Fruit fly (Drosophila melanogaster): ENCODE data around the gene S6KL.
A peak's percentile ranks its signal among the peaks of the same experiment; 100 is the strongest.

Gene S6KL

DNA sequence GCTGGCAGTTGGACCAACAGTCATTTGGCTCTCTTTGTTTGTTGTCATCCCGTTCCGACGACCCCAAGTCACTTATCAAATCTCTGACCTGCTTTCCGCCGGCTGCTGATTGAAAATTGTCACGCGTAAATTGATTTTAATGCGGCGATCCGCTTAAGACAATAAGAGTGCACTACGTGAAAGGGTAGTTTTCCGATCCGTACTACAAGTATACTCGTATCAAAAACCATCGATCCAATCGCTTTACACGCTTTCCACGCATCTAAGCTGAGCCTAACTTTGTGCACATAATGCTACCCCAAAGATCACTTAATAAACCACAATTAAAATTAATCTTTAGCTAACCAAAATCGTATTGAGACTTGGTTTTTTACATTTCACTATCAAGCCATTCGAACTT, 8.6 kb upstream of the S6KL start:
- TF ChIP-seq rgr (GFP tag; optimal IDR thresholded peaks at IDR 0.05), result no peak
- no peak for TF ChIP-seq Myc (optimal IDR thresholded peaks at IDR 0.05)
- TF ChIP-seq Hnf4 (GFP tag; optimal IDR thresholded peaks at IDR 0.05), result no peak
- TF ChIP-seq HLH106 (tag; optimal IDR thresholded peaks at IDR 0.05), result no peak
- no peak for TF ChIP-seq Vsx2 (GFP tag; optimal IDR thresholded peaks at IDR 0.05; ENCODE audit: partially characterized antibody)
- no peak for TF ChIP-seq Sp1 (GFP tag; optimal IDR thresholded peaks at IDR 0.05)
- TF ChIP-seq woc (GFP tag; optimal IDR thresholded peaks at IDR 0.05), result no peak
- no peak for TF ChIP-seq sage (GFP tag; optimal IDR thresholded peaks at IDR 0.05)
- TF ChIP-seq ey (GFP tag; optimal IDR thresholded peaks at IDR 0.05), result no peak
- TF ChIP-seq Rel (GFP tag; optimal IDR thresholded peaks at IDR 0.05), result no peak
- TF ChIP-seq Rel (tag; optimal IDR thresholded peaks at IDR 0.05), result no peak
- no peak for TF ChIP-seq sv (GFP tag; optimal IDR thresholded peaks at IDR 0.05)

DNA sequence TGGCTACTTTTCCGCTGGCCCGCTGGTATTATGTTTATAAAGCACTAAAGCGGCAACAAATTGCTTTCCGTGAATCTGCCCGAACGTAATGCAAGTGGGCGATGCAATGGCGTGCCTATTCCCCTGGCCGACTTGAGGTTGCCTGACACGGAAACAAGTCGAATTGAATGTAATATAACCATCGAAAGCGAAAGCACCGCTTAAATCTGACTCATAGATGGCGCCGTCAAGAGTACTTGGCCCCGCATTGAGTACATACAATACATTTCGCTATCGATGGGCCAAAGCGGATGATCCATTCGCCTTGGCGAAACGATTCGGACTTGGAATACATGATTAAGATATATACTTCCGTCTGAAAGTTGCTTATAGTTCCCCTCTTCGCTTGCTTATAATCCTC, 8.0 kb upstream of the S6KL start:
- TF ChIP-seq dl (GFP tag; optimal IDR thresholded peaks at IDR 0.05; ENCODE audit: insufficient read depth in 1 of 2, partially characterized antibody in 2 of 2) (no peak), CrebA (GFP tag; optimal IDR thresholded peaks at IDR 0.05; ENCODE audit: borderline replicate concordance) (no peak), Hnf4 (GFP tag; optimal IDR thresholded peaks at IDR 0.05) (no peak), h (GFP tag; optimal IDR thresholded peaks at IDR 0.05) (no peak), CG32264 (GFP tag; optimal IDR thresholded peaks at IDR 0.05) (no peak), jim (GFP tag; optimal IDR thresholded peaks at IDR 0.05) (no peak), foxo (GFP tag; optimal IDR thresholded peaks at IDR 0.05) (no peak), brk (GFP tag; optimal IDR thresholded peaks at IDR 0.05) (no peak), Myc (optimal IDR thresholded peaks at IDR 0.05) (no peak), N (GFP tag; optimal IDR thresholded peaks at IDR 0.05) (no peak)

DNA sequence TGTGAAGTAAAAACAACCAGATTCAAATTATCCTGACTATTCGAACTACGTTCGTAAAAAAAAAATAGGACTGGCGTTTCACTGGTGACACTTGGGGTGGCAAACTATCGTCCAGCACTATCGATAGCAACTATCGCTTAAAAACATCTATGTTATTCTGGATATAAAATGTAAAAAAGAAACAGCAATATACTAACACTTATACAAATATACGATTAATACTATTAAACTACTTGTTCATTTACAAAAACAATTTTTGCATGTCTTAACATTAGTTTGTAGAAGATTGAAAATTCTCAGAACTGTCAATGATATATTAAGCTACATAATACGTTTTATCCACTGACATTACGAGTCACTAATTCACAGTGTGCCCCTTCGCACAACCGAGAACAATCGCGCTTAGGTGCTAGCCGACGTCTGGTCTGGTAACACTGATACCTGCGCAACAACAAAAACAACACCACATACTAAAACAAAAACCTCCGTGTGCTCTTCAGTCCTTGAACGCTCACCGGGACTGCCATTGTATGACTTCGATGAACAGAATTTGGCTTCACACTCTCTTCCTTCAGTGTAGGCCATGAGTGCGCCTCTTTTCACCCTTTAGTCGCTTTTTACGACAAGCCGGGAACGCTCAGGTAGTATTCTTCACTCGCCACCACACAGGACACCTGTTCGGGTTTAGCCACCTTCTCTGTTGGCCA, 4.7 kb upstream of the S6KL start, which contains the start of gene CG18259:
Gene CG18259 (minus strand): TSS at position 78 of the 707 bp plus-strand sequence.
- no peak for TF ChIP-seq Vsx2 (GFP tag; optimal IDR thresholded peaks at IDR 0.05; ENCODE audit: partially characterized antibody)
- no peak for TF ChIP-seq Dfd (GFP tag; optimal IDR thresholded peaks at IDR 0.05)
- TF ChIP-seq foxo (GFP tag; optimal IDR thresholded peaks at IDR 0.05), result peak in 1 of 2 experiments; percentile 5
- TF ChIP-seq CG9705 (GFP tag; optimal IDR thresholded peaks at IDR 0.05), result peak; percentile 18
- no peak for TF ChIP-seq lola (GFP tag; optimal IDR thresholded peaks at IDR 0.05)
- peak; percentile 19 for TF ChIP-seq h (GFP tag; optimal IDR thresholded peaks at IDR 0.05)
- TF ChIP-seq Hr83 (GFP tag; optimal IDR thresholded peaks at IDR 0.05; ENCODE audit: poor library complexity, severe bottlenecking), result no peak
- TF ChIP-seq sv (GFP tag; optimal IDR thresholded peaks at IDR 0.05), result no peak
- TF ChIP-seq HLH106 (tag; optimal IDR thresholded peaks at IDR 0.05), result peak; percentile 26
- TF ChIP-seq tai (GFP tag; optimal IDR thresholded peaks at IDR 0.05), result no peak
- no peak for TF ChIP-seq sage (GFP tag; optimal IDR thresholded peaks at IDR 0.05)
- no peak for TF ChIP-seq Jra (GFP tag; optimal IDR thresholded peaks at IDR 0.05)
- peak; percentile 63 for TF ChIP-seq woc (GFP tag; optimal IDR thresholded peaks at IDR 0.05)
- TF ChIP-seq dl (GFP tag; optimal IDR thresholded peaks at IDR 0.05; ENCODE audit: insufficient read depth in 1 of 2, partially characterized antibody in 2 of 2), result no peak
- no peak for TF ChIP-seq CG32264 (GFP tag; optimal IDR thresholded peaks at IDR 0.05)
- TF ChIP-seq OdsH (GFP tag; optimal IDR thresholded peaks at IDR 0.05), result no peak
- peak; percentile 17 for TF ChIP-seq Sp1 (GFP tag; optimal IDR thresholded peaks at IDR 0.05)
- no peak for TF ChIP-seq Dif (GFP tag; optimal IDR thresholded peaks at IDR 0.05; ENCODE audit: partially characterized antibody)
- TF ChIP-seq brk (GFP tag; optimal IDR thresholded peaks at IDR 0.05), result no peak
- no peak for TF ChIP-seq Hr78 (GFP tag; optimal IDR thresholded peaks at IDR 0.05)
- no peak for TF ChIP-seq usp (GFP tag; optimal IDR thresholded peaks at IDR 0.05)
- peak; percentile 1 for TF ChIP-seq Myc (optimal IDR thresholded peaks at IDR 0.05)
- peak; percentile 21 for TF ChIP-seq Hnf4 (GFP tag; optimal IDR thresholded peaks at IDR 0.05)
- TF ChIP-seq Rel (GFP tag; optimal IDR thresholded peaks at IDR 0.05), result no peak
- TF ChIP-seq Rel (tag; optimal IDR thresholded peaks at IDR 0.05), result no peak
- TF ChIP-seq pan (optimal IDR thresholded peaks at IDR 0.05), result no peak
- TF ChIP-seq Mio (GFP tag; optimal IDR thresholded peaks at IDR 0.05), result no peak
- TF ChIP-seq ey (GFP tag; optimal IDR thresholded peaks at IDR 0.05), result no peak
- TF ChIP-seq jim (GFP tag; optimal IDR thresholded peaks at IDR 0.05), result no peak
- TF ChIP-seq dmrt93B (GFP tag; optimal IDR thresholded peaks at IDR 0.05), result no peak
- peak; percentile 83 for TF ChIP-seq N (GFP tag; optimal IDR thresholded peaks at IDR 0.05)
- no peak for TF ChIP-seq GATAd (GFP tag; optimal IDR thresholded peaks at IDR 0.05)
- no peak for TF ChIP-seq rgr (GFP tag; optimal IDR thresholded peaks at IDR 0.05)
- TF ChIP-seq CrebA (GFP tag; optimal IDR thresholded peaks at IDR 0.05; ENCODE audit: borderline replicate concordance), result no peak
- no peak for TF ChIP-seq Abd-B (GFP tag; optimal IDR thresholded peaks at IDR 0.05)
- no peak for TF ChIP-seq psq (GFP tag; optimal IDR thresholded peaks at IDR 0.05)
- no peak for TF ChIP-seq fru (GFP tag; optimal IDR thresholded peaks at IDR 0.05)
- no peak for TF ChIP-seq br (GFP tag; optimal IDR thresholded peaks at IDR 0.05)
- no peak for TF ChIP-seq dsf (GFP tag; optimal IDR thresholded peaks at IDR 0.05; ENCODE audit: borderline replicate concordance)
